Worm (Caenorhabditis elegans) whole organism, mixed stage, embryonic: ENCODE measurements around the gene F13B12.1.
A peak's percentile ranks its signal among the peaks of the same experiment; 100 is the strongest.

ENCODE experiments used
- elt-3 ChIP-seq: fragments of 150-350 bp; optimal IDR thresholded peaks from 2 replicates; lab custom pipeline; 2014; ENCODE audit warnings: missing biosample characterization, missing genetic modification characterization
- mep-1 ChIP-seq: fragments of 150-350 bp; optimal IDR thresholded peaks from 2 replicates; lab custom pipeline; 2017; ENCODE audit warnings: missing biosample characterization, missing genetic modification reagents, missing genetic modification characterization, inconsistent platforms
- nhr-12 ChIP-seq: fragments of 150-350 bp; optimal IDR thresholded peaks from 2 replicates; lab custom pipeline; 2014; ENCODE audit warnings: missing biosample characterization, missing genetic modification characterization
- nhr-2 ChIP-seq: fragments of 150-350 bp; optimal IDR thresholded peaks from 2 replicates; lab custom pipeline; 2014; ENCODE audit warnings: missing biosample characterization, missing genetic modification characterization
- nhr-76 ChIP-seq: sonication (generic microtip); optimal IDR thresholded peaks from 2 replicates; lab custom pipeline; 2017; ENCODE audit warnings: missing biosample characterization, missing genetic modification characterization
- pha-4 ChIP-seq: fragments of 150-350 bp; optimal IDR thresholded peaks from 2 replicates; lab custom pipeline; 2018; ENCODE audit warnings: missing biosample characterization, missing genetic modification reagents, missing genetic modification characterization
- unc-39 ChIP-seq: fragments of 150-350 bp; optimal IDR thresholded peaks from 2 replicates; lab custom pipeline; 2014; ENCODE audit warnings: missing biosample characterization, missing genetic modification characterization

ce11 chrIV:10403193-10404058, 21.0 kb downstream of the F13B12.1 start, which contains the start of gene gpa-7:
- no peak for TF ChIP-seq unc-39 (tag; lab: Kevin White, UChicago)
- peak; percentile 42 for TF ChIP-seq mep-1 (tag; lab: Kevin White, UChicago)
- peak; percentile 14 for TF ChIP-seq pha-4 (tag; lab: Kevin White, UChicago)
- TF ChIP-seq elt-3 (tag; lab: Kevin White, UChicago), result no peak
- TF ChIP-seq nhr-2 (tag; lab: Kevin White, UChicago), result no peak
- TF ChIP-seq nhr-76 (tag; lab: Kevin White, UChicago), result no peak
- TF ChIP-seq nhr-12 (tag; lab: Kevin White, UChicago), result no peak
